Worm (Caenorhabditis elegans): Measurements from ENCODE around the gene srd-55.

- TF ChIP-seq nhr-19 (GFP tag; conservative IDR thresholded peaks at IDR 0.05) (no peak), fkh-10 (GFP tag; optimal IDR thresholded peaks at IDR 0.05) (no peak), unc-130 (tag; optimal IDR thresholded peaks at IDR 0.05) (no peak), unc-62 (GFP tag; optimal IDR thresholded peaks at IDR 0.05) (no peak), ceh-82 (tag; optimal IDR thresholded peaks at IDR 0.05) (no peak), ceh-88 (GFP tag; IDR thresholded peaks at IDR 0.05) (no peak), lin-39 (tag; optimal IDR thresholded peaks at IDR 0.05) (no peak), rnt-1 (tag; optimal IDR thresholded peaks at IDR 0.05) (peak; percentile 32), sox-4 (tag; optimal IDR thresholded peaks at IDR 0.05) (no peak)
These were observed 11.3 kb downstream of the srd-55 start for ce11 chrII:7419563-7419962.
